Worm (Caenorhabditis elegans) whole organism, L4 larva: ENCODE measurements around the gene F56A11.5.

Source experiments
- F10B5.3 ChIP-seq: sonication (generic microtip); optimal IDR thresholded peaks from 2 replicates; lab custom pipeline; 2016; ENCODE audit warnings: mild to moderate bottlenecking, missing genetic modification characterization, missing compliant biosample characterization
- F26F4.8 ChIP-seq: fragments of 200-800 bp; sonication (Bioruptor generic); conservative IDR thresholded peaks from 2 replicates; pipeline ENCODE4 v1.3.6; 2022; ENCODE audit warnings: missing genetic modification characterization, missing compliant biosample characterization
- F37D6.2 ChIP-seq: sonication (generic microtip); optimal IDR thresholded peaks from 2 replicates; lab custom pipeline; 2016; ENCODE audit warnings: mild to moderate bottlenecking, missing genetic modification characterization, missing compliant biosample characterization
- Y105C5A.15 ChIP-seq: fragments of 200-800 bp; sonication (Bioruptor generic); IDR thresholded peaks from 2 replicates; pipeline ENCODE4 v1.3.6; 2022; ENCODE audit warnings: missing genetic modification characterization, missing compliant biosample characterization
- ZK546.5 ChIP-seq, 2 experiments: sonication (generic microtip); optimal IDR thresholded peaks; 2 replicates each; lab custom pipeline; 2017; ENCODE audit warnings: missing biosample characterization in 2 of 2, missing genetic modification characterization in 2 of 2
- ama-1 ChIP-seq: fragments of 150-350 bp; optimal IDR thresholded peaks from 2 replicates; lab custom pipeline; 2014; ENCODE audit warnings: inconsistent platforms, mixed read lengths
- arid-1 ChIP-seq: fragments of 200-800 bp; sonication (Bioruptor generic); conservative IDR thresholded peaks from 2 replicates; pipeline ENCODE4 v1.3.6; 2022; ENCODE audit warnings: missing genetic modification reagents, missing genetic modification characterization, missing compliant biosample characterization
- ceh-20 ChIP-seq: fragments of 200-800 bp; sonication (Bioruptor generic); IDR thresholded peaks from 2 replicates; pipeline ENCODE4 v1.3.6; 2022; ENCODE audit warnings: missing genetic modification reagents, missing genetic modification characterization, missing compliant biosample characterization
- ceh-28 ChIP-seq: fragments of 150-350 bp; optimal IDR thresholded peaks from 2 replicates; lab custom pipeline; 2014; ENCODE audit warnings: missing biosample characterization, missing genetic modification reagents, missing genetic modification characterization
- ceh-44 ChIP-seq: fragments of 200-800 bp; sonication (Bioruptor generic); IDR thresholded peaks from 2 replicates; pipeline ENCODE4 v1.3.6; 2022; ENCODE audit warnings: missing genetic modification reagents, missing genetic modification characterization, missing compliant biosample characterization
- ces-1 ChIP-seq: fragments of 150-350 bp; sonication (generic microtip); optimal IDR thresholded peaks from 4 replicates; lab custom pipeline; 2014; ENCODE audit warnings: missing biosample characterization, missing genetic modification reagents, missing genetic modification characterization
- ctbp-1 ChIP-seq: fragments of 200-800 bp; sonication (Bioruptor generic); IDR thresholded peaks from 2 replicates; pipeline ENCODE4 v1.3.6; 2022; ENCODE audit warnings: missing genetic modification reagents, missing genetic modification characterization, missing compliant biosample characterization
- daf-12 ChIP-seq: fragments of 150-350 bp; optimal IDR thresholded peaks from 2 replicates; lab custom pipeline; 2014; ENCODE audit warnings: missing biosample characterization, missing genetic modification reagents, missing genetic modification characterization
- daf-16 ChIP-seq, 3 experiments: sonication (generic microtip); optimal IDR thresholded peaks; 2 replicates each; lab custom pipeline; 2016 to 2017; ENCODE audit warnings: missing genetic modification characterization in 3 of 3, missing genetic modification reagents in 3 of 3, mild to moderate bottlenecking in 2 of 3, missing compliant biosample characterization in 2 of 3, missing biosample characterization in 1 of 3, moderate library complexity in 1 of 3
- duxl-1 ChIP-seq: sonication (generic microtip); optimal IDR thresholded peaks from 2 replicates; lab custom pipeline; 2016; ENCODE audit warnings: mild to moderate bottlenecking, missing genetic modification characterization, moderate library complexity, missing compliant biosample characterization; ENCODE audit not compliant: poor library complexity
- egl-43 ChIP-seq: fragments of 200-800 bp; sonication (Bioruptor generic); IDR thresholded peaks from 2 replicates; pipeline ENCODE4 v1.3.6; 2022; ENCODE audit warnings: missing genetic modification reagents, missing genetic modification characterization, missing compliant biosample characterization
- fkh-10 ChIP-seq: fragments of 150-350 bp; optimal IDR thresholded peaks from 2 replicates; lab custom pipeline; 2014; ENCODE audit warnings: missing biosample characterization, missing genetic modification reagents, missing genetic modification characterization
- fos-1 ChIP-seq: fragments of 150-350 bp; optimal IDR thresholded peaks from 2 replicates; lab custom pipeline; 2014; ENCODE audit warnings: missing biosample characterization, missing genetic modification characterization
- hlh-11 ChIP-seq: fragments of 200-800 bp; sonication (Bioruptor generic); optimal IDR thresholded peaks from 2 replicates; lab custom pipeline; 2018; ENCODE audit warnings: mild to moderate bottlenecking, missing genetic modification characterization, missing compliant biosample characterization
- hlh-30 ChIP-seq: sonication (generic microtip); optimal IDR thresholded peaks from 2 replicates; lab custom pipeline; 2017; ENCODE audit warnings: antibody characterized with exemption, mild to moderate bottlenecking, missing genetic modification characterization, missing compliant biosample characterization; ENCODE audit not compliant: insufficient read depth
- lin-38 ChIP-seq: fragments of 200-800 bp; sonication (Bioruptor generic); IDR thresholded peaks from 2 replicates; pipeline ENCODE4 v1.3.6; 2022; ENCODE audit warnings: missing genetic modification reagents, missing genetic modification characterization, missing compliant biosample characterization
- lsy-2 ChIP-seq, 2 experiments: fragments of 150-350 bp in 1 of 2; sonication (generic microtip) in 1 of 2; optimal IDR thresholded peaks; 2 replicates each; lab custom pipeline; 2014 to 2017; ENCODE audit warnings: missing biosample characterization in 2 of 2, missing genetic modification characterization in 2 of 2
- nhr-102 ChIP-seq: sonication (generic microtip); optimal IDR thresholded peaks from 2 replicates; lab custom pipeline; 2016; ENCODE audit warnings: mild to moderate bottlenecking, missing genetic modification characterization, moderate library complexity, missing compliant biosample characterization
- nhr-111 ChIP-seq: fragments of 200-800 bp; sonication (Bioruptor generic); optimal IDR thresholded peaks from 2 replicates; lab custom pipeline; 2018; ENCODE audit warnings: mild to moderate bottlenecking, missing genetic modification characterization, missing compliant biosample characterization
- nhr-48 ChIP-seq: sonication (generic microtip); optimal IDR thresholded peaks from 2 replicates; lab custom pipeline; 2016; ENCODE audit warnings: mild to moderate bottlenecking, missing genetic modification characterization, missing compliant biosample characterization
- nhr-77 ChIP-seq: fragments of 150-350 bp; optimal IDR thresholded peaks from 2 replicates; lab custom pipeline; 2014; ENCODE audit warnings: missing biosample characterization, missing genetic modification characterization
- snpc-4 ChIP-seq: fragments of 150-350 bp; optimal IDR thresholded peaks from 2 replicates; lab custom pipeline; 2014; ENCODE audit warnings: missing biosample characterization, missing genetic modification characterization
- spr-3 ChIP-seq: fragments of 200-800 bp; sonication (Bioruptor generic); optimal IDR thresholded peaks from 2 replicates; lab custom pipeline; 2018; ENCODE audit warnings: mild to moderate bottlenecking, missing genetic modification characterization, missing compliant biosample characterization
- unc-62 ChIP-seq, 3 experiments: fragments of 150-350 bp in 1 of 3; sonication (generic microtip); optimal IDR thresholded peaks in 2 of 3; peaks in 1 of 3; 1 replicate in 1 of 3; 2 replicates in 2 of 3; lab custom pipeline; 2014 to 2017; ENCODE audit warnings: missing biosample characterization in 3 of 3, missing genetic modification characterization in 3 of 3, missing genetic modification reagents in 3 of 3, missing genotype in 1 of 3
- zag-1 ChIP-seq: fragments of 150-350 bp; optimal IDR thresholded peaks from 2 replicates; lab custom pipeline; 2014; ENCODE audit warnings: missing biosample characterization, missing genetic modification characterization
- zfp-2 ChIP-seq: sonication (generic microtip); optimal IDR thresholded peaks from 2 replicates; lab custom pipeline; 2016; ENCODE audit warnings: mild to moderate bottlenecking, missing genetic modification characterization, missing compliant biosample characterization
- zfp-3 ChIP-seq: fragments of 200-800 bp; sonication (Bioruptor generic); conservative IDR thresholded peaks from 2 replicates; pipeline ENCODE4 v1.3.6; 2022; ENCODE audit warnings: missing genetic modification reagents, missing genetic modification characterization, missing compliant biosample characterization
- zip-2 ChIP-seq: fragments of 150-350 bp; optimal IDR thresholded peaks from 2 replicates; lab custom pipeline; 2014; ENCODE audit warnings: missing biosample characterization, missing genetic modification characterization

F56A11.5 gene

DNA sequence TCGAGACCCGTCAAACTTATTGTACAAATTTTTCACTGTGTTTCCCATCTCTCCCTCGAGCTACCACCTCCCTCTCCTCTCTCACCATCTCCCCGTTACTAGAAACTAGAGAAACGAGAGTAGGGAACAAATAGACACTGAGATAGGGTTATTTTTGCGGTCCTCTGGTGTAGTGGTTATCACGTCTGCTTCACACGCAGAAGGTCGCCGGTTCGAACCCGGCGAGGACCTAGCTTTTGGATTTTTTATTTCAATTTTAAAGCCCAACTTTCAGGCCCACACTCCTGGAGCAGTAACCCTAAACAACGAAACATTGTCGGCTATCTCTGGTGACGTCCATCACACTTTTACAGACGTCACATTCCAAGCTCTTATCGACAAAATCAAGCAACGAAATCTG is 49.7 kb upstream of the F56A11.5 start (continued):
- TF ChIP-seq daf-16 (GFP tag; optimal IDR thresholded peaks at IDR 0.05; lab: Kevin White, UChicago): peak; percentile 27 to 63
- TF ChIP-seq daf-16 (tag; optimal IDR thresholded peaks at IDR 0.05; lab: Kevin White, UChicago): peak; percentile 38
- no peak for TF ChIP-seq daf-12
- TF ChIP-seq ctbp-1 (GFP tag; lab: Robert Waterston, UW): peak; percentile 87
- TF ChIP-seq duxl-1 (tag; lab: Kevin White, UChicago): peak; percentile 46
- 0 out of 2 replicates have a peak, but pooled peaks have one; percentile 37 for TF ChIP-seq zfp-3 (GFP tag; lab: Robert Waterston, UW)

DNA sequence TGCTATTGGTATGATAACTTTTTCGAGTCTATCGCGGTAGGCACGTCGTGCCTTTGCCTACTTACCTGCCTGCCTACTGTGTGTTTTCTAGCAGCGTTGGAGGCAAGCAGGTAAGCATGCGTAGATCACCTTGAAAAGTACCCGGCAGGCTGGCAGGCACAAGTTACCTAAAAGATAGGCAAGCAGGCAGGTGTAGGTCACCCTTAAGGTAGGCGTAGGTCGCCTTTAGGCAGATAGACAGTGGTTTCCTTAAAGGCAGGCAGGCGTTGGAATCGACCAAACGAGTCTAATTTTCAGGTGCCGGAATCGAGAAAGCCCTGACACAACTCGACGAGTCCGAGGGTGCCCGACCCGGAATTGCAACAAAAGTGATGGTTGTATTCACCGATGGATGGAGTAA is 49.1 kb upstream of the F56A11.5 start:
- TF ChIP-seq ces-1 (GFP tag; lab: Kevin White, UChicago): no peak
- peak in 1 of 2 experiments; percentile 67 for TF ChIP-seq unc-62 (GFP tag; optimal IDR thresholded peaks at IDR 0.05 in 1 of 2; lab: Kevin White, UChicago)
- TF ChIP-seq unc-62 (tag; optimal IDR thresholded peaks at IDR 0.05; lab: Kevin White, UChicago): no peak

DNA sequence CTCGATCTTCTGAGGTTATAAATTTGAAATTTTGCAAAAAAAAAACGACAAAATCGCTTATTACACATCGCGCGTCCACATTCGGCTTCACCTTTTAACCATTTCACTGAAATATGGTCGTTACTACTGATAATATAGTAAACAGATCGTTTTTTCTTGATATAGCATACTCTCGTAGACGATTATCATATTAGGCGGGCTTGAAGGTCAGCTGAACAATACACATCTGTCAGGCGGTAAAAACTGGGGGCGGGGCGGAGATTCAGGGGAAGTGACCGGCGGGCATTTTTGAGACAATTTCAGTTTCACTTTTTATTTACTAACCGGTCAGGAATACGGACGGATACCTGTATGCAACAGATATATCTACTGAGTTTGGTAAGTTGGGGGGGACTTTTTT is 44.6 kb upstream of the F56A11.5 start, which contains the start of gene C18H7.1:
C18H7.1 (plus strand) TSS at position 301 of the 400 bp plus-strand sequence.
- TF ChIP-seq ceh-28 (tag; lab: Kevin White, UChicago) (no peak), nhr-102 (tag; lab: Kevin White, UChicago) (no peak), lsy-2 (tag; optimal IDR thresholded peaks at IDR 0.05; lab: Kevin White, UChicago) (no peak), ama-1 (lab: Kevin White, UChicago) (no peak), duxl-1 (tag; lab: Kevin White, UChicago) (no peak), ceh-44 (GFP tag; lab: Robert Waterston, UW) (no peak), zag-1 (tag; lab: Kevin White, UChicago) (no peak), spr-3 (GFP tag; lab: Kevin White, UChicago) (no peak), zip-2 (tag; lab: Kevin White, UChicago) (no peak), F26F4.8 (GFP tag; lab: Robert Waterston, UW) (no peak), nhr-77 (tag; lab: Kevin White, UChicago) (no peak), snpc-4 (tag; lab: Kevin White, UChicago) (no peak), unc-62 (GFP tag; optimal IDR thresholded peaks at IDR 0.05 in 1 of 2; lab: Kevin White, UChicago) (no peak), unc-62 (tag; optimal IDR thresholded peaks at IDR 0.05; lab: Kevin White, UChicago) (no peak), F10B5.3 (tag; lab: Kevin White, UChicago) (no peak), ZK546.5 (tag; optimal IDR thresholded peaks at IDR 0.05; lab: Kevin White, UChicago) (no peak), ceh-20 (no peak), egl-43 (GFP tag; lab: Robert Waterston, UW) (no peak)

DNA sequence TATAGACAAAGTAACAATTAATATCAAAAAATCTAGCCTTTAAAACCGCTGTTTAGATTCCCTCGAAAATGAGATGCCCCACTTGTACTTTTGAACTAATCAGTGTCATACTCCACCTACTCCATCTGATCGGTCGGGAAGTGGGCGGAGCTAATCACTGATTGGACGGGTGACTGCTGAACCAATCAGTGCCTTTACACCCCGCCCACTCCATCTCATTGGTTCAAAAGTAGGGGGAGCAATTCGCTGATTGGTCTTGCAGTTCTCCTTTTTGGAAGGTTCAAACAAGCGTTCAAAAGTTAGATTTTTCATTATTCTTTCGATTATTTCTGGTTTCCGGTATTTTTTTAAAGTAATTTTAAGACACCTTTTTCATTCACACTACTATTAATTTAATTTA is 42.5 kb upstream of the F56A11.5 start:
- TF ChIP-seq zfp-2 (tag; lab: Kevin White, UChicago): no peak
- no peak for TF ChIP-seq arid-1 (GFP tag; lab: Robert Waterston, UW)
- TF ChIP-seq hlh-30 (tag; lab: Kevin White, UChicago): no peak
- TF ChIP-seq ctbp-1 (GFP tag; lab: Robert Waterston, UW): no peak
- TF ChIP-seq Y105C5A.15 (GFP tag; lab: Robert Waterston, UW): no peak
- TF ChIP-seq hlh-11 (tag; lab: Kevin White, UChicago): no peak
- no peak for TF ChIP-seq nhr-102 (tag; lab: Kevin White, UChicago)
- no peak for TF ChIP-seq unc-62 (GFP tag; optimal IDR thresholded peaks at IDR 0.05 in 1 of 2; lab: Kevin White, UChicago)
- TF ChIP-seq unc-62 (tag; optimal IDR thresholded peaks at IDR 0.05; lab: Kevin White, UChicago): no peak
- no peak for TF ChIP-seq nhr-111
- no peak for TF ChIP-seq F37D6.2
- no peak for TF ChIP-seq fos-1
- no peak for TF ChIP-seq fkh-10 (GFP tag; lab: Kevin White, UChicago)
- TF ChIP-seq lin-38 (GFP tag; lab: Robert Waterston, UW): no peak
- TF ChIP-seq spr-3 (GFP tag; lab: Kevin White, UChicago): no peak
- no peak for TF ChIP-seq ceh-44 (GFP tag; lab: Robert Waterston, UW)
- no peak for TF ChIP-seq daf-12
- no peak for TF ChIP-seq nhr-48 (tag; lab: Kevin White, UChicago)
